Worm (Caenorhabditis elegans) whole organism, L1 larva: ENCODE measurements around the gene srz-37.

Experiments
- alr-1 ChIP-seq: fragments of 200-800 bp; sonication (Bioruptor generic); optimal IDR thresholded peaks from 2 replicates; lab custom pipeline; 2018; ENCODE audit warnings: borderline replicate concordance, mild to moderate bottlenecking, missing genetic modification characterization, missing compliant biosample characterization
- ceh-8 ChIP-seq: fragments of 200-800 bp; sonication (Bioruptor generic); optimal IDR thresholded peaks from 2 replicates; lab custom pipeline; 2018; ENCODE audit warnings: mild to moderate bottlenecking, missing genetic modification characterization, moderate library complexity, missing compliant biosample characterization
- dpl-1 ChIP-seq, 3 experiments: fragments of 150-350 bp in 2 of 3; sonication (generic microtip) in 1 of 3; optimal IDR thresholded peaks; 2 replicates each; lab custom pipeline; 2014 to 2017; ENCODE audit warnings: missing biosample characterization in 3 of 3, missing genetic modification characterization in 3 of 3, missing genetic modification reagents in 3 of 3
- hlh-4 ChIP-seq: sonication (generic microtip); optimal IDR thresholded peaks from 2 replicates; lab custom pipeline; 2016; ENCODE audit warnings: mild to moderate bottlenecking, missing genetic modification characterization, missing compliant biosample characterization
- lir-3 ChIP-seq: sonication (generic microtip); optimal IDR thresholded peaks from 2 replicates; lab custom pipeline; 2016; ENCODE audit warnings: mild to moderate bottlenecking, missing genetic modification characterization, moderate library complexity, missing compliant biosample characterization; ENCODE audit not compliant: poor library complexity
- mdl-1 ChIP-seq, 2 experiments: fragments of 150-350 bp; optimal IDR thresholded peaks; 2 replicates each; lab custom pipeline; 2014 to 2017; ENCODE audit warnings: missing biosample characterization in 2 of 2, missing genetic modification characterization in 2 of 2, inconsistent platforms in 1 of 2
- nhr-237 ChIP-seq: fragments of 150-350 bp; optimal IDR thresholded peaks from 2 replicates; lab custom pipeline; 2014; ENCODE audit warnings: missing biosample characterization, missing genetic modification characterization
- pqm-1 ChIP-seq: sonication (generic microtip); optimal IDR thresholded peaks from 3 replicates; lab custom pipeline; 2017; ENCODE audit warnings: missing biosample characterization, missing genetic modification characterization
- unc-130 ChIP-seq: fragments of 150-350 bp; optimal IDR thresholded peaks from 2 replicates; lab custom pipeline; 2017; ENCODE audit warnings: missing biosample characterization, missing genetic modification characterization, inconsistent platforms
- ztf-11 ChIP-seq, 2 experiments: sonication (generic microtip); optimal IDR thresholded peaks; 2 replicates each; lab custom pipeline; 2016 to 2017; ENCODE audit warnings: missing genetic modification characterization in 2 of 2, missing biosample characterization in 1 of 2, missing compliant biosample characterization in 1 of 2

DNA sequence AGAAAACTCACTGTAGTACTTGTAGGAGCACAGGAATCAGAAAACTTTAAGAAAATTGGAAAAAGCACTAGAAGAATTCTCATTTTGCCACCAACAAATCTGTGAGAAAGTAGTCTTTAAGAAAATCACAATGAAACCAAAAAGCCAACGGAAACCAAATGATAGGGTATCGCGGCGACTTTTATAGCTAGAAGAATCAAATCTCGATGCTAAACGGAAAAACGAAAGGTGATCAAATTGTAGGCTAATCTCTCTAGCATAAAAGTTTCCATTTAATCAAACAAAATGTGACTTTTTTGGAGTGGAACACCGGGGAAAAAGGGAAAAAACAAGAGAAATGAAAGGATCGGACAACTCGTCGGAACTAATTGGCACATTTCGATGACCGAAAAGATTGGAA lies 14.7 kb upstream of the srz-37 start, which contains the start of gene C09G12.17:
- TF ChIP-seq pqm-1 (tag; lab: Kevin White, UChicago) (no peak), hlh-4 (tag; lab: Kevin White, UChicago) (no peak), ceh-8 (GFP tag; lab: Kevin White, UChicago) (no peak), nhr-237 (no peak), lir-3 (tag; lab: Kevin White, UChicago) (no peak), alr-1 (no peak), ztf-11 (tag; optimal IDR thresholded peaks at IDR 0.05; lab: Kevin White, UChicago) (no peak), dpl-1 (GFP tag; optimal IDR thresholded peaks at IDR 0.05; lab: Kevin White, UChicago) (no peak), mdl-1 (tag; optimal IDR thresholded peaks at IDR 0.05; lab: Kevin White, UChicago) (no peak), unc-130 (tag; lab: Kevin White, UChicago) (no peak)
